Worm (Caenorhabditis elegans) whole organism, L4/young adult: ENCODE results near the gene T22B7.3.

ENCODE experiments used
- W03F9.2 ChIP-seq: fragments of 150-350 bp; optimal IDR thresholded peaks from 2 replicates; lab custom pipeline; 2014; ENCODE audit warnings: missing biosample characterization, missing genetic modification characterization
- dao-5 ChIP-seq: sonication (generic microtip); optimal IDR thresholded peaks from 2 replicates; lab custom pipeline; 2016; ENCODE audit warnings: missing genotype, missing genetic modification characterization, moderate library complexity, missing compliant biosample characterization
- him-1 ChIP-seq: sonication (generic microtip); optimal IDR thresholded peaks from 2 replicates; lab custom pipeline; 2016; ENCODE audit warnings: missing genotype, missing genetic modification reagents, missing genetic modification characterization, missing compliant biosample characterization

The T22B7.3 gene

DNA sequence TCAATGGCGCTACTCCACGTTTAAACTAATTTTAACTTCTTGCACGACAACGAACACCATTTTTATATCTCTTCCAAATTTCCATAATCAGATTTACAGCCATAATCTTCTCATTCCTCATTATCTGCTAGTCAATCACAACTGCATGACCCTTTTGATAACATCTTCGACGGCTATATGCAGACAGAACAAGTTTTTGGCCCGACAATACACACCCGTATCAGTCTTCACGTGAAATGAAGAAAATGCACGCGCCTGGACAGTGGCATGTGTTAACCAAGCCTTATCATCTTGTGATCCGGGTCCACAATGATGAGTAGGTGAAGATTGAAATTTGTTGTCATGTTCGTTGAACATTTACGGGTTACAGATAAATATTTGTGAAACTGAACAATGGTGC, 1.6 kb upstream of the T22B7.3 start:
- no peak for TF ChIP-seq him-1 (tag; lab: Kevin White, UChicago)
- no peak for TF ChIP-seq W03F9.2 (tag; lab: Kevin White, UChicago)
- TF ChIP-seq dao-5 (tag; lab: Kevin White, UChicago): no peak

DNA sequence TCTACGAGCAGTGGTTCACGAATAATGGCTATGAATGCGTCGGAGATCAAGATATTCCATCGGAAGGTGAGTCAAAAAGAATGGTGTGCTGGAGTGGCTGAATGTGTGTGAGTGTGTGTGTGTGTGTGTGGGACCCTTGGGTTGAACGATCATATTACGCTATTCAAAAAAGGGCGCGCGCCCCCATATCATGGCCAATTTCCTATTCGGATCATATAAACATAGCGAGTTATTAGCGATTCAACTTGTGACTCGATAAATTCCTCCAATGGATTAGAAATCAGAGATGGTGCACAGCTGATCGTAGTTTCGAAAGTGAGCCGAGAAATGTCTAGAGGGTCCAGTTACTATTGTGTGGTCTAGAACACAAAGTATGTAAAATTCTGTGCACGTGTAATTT, 711 bp downstream of the T22B7.3 start, which contains the start of gene srv-7:
Gene srv-7, minus strand, starts transcription at position 101 of the 400 bp plus-strand sequence.
- TF ChIP-seq W03F9.2 (tag; lab: Kevin White, UChicago): no peak
- no peak for TF ChIP-seq him-1 (tag; lab: Kevin White, UChicago)
- no peak for TF ChIP-seq dao-5 (tag; lab: Kevin White, UChicago)

- TF ChIP-seq W03F9.2 (tag; lab: Kevin White, UChicago) (no peak), dao-5 (tag; lab: Kevin White, UChicago) (no peak), him-1 (tag; lab: Kevin White, UChicago) (no peak)
These were observed 6.6 kb downstream of the T22B7.3 start, which contains the start of gene T22B7.7 for ce11 chrX:5653813-5654212. Gene T22B7.7, minus strand, starts transcription at chrX:5654074.

ce11 chrX:5655601-5656000, 8.4 kb downstream of the T22B7.3 start:
- no peak for TF ChIP-seq him-1 (tag; lab: Kevin White, UChicago)
- no peak for TF ChIP-seq dao-5 (tag; lab: Kevin White, UChicago)
- no peak for TF ChIP-seq W03F9.2 (tag; lab: Kevin White, UChicago)

ce11 chrX:5659614-5660013, 12.4 kb downstream of the T22B7.3 start, which contains the start of gene T22B7.22:
Gene T22B7.22, plus strand, starts transcription at chrX:5659967.
- TF ChIP-seq dao-5 (tag; lab: Kevin White, UChicago) (no peak), W03F9.2 (tag; lab: Kevin White, UChicago) (no peak), him-1 (tag; lab: Kevin White, UChicago) (no peak)

- TF ChIP-seq dao-5 (tag; lab: Kevin White, UChicago) (no peak), him-1 (tag; lab: Kevin White, UChicago) (no peak), W03F9.2 (tag; lab: Kevin White, UChicago) (no peak)
These were observed 14.0 kb downstream of the T22B7.3 start for ce11 chrX:5661179-5661578.

- TF ChIP-seq dao-5 (tag; lab: Kevin White, UChicago) (no peak), him-1 (tag; lab: Kevin White, UChicago) (no peak), W03F9.2 (tag; lab: Kevin White, UChicago) (no peak)
These were observed 16.4 kb downstream of the T22B7.3 start, which contains the start of gene egl-13 for ce11 chrX:5663537-5663936. Gene egl-13, plus strand, starts transcription at chrX:5663837.

ce11 chrX:5669733-5670132, 22.6 kb downstream of the T22B7.3 start:
- TF ChIP-seq him-1 (tag; lab: Kevin White, UChicago): no peak
- TF ChIP-seq W03F9.2 (tag; lab: Kevin White, UChicago): no peak
- TF ChIP-seq dao-5 (tag; lab: Kevin White, UChicago): no peak

DNA sequence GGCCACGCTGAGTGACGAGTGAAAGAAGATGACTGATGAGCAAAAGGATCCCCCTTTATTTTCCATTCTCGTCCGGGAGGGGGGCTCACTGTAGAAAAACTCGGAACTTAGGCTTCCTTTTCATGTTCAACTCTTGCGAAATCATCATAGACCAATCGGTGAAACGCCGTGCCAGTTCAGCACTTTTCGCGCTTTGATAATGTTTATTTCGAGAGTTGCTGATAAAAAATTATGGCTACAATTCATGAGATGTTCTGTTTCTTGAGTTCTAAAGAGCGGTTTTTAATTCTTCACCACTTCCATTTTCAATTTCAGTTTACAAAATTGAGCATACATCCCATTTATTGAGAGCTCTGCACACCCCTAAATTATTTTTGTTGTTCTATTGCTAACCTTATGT, 23.7 kb downstream of the T22B7.3 start:
- TF ChIP-seq him-1 (tag; lab: Kevin White, UChicago) (no peak), W03F9.2 (tag; lab: Kevin White, UChicago) (no peak), dao-5 (tag; lab: Kevin White, UChicago) (no peak)

DNA sequence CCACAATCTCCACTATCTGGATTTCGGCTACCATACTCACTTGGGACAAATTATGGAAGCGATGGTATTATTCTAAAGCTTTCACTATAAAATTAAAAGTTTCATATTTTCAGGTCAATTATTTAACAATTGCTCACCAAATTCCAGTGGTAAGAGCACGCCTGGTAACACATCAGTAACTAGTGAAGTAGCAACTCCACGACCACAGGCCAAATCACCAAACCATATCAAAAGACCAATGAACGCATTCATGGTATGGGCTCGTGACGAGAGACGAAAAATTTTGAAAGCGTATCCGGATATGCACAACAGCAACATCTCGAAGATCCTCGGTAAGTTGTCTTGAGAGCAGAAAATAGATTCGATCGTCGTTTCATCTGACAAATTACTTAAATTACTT, 25.4 kb downstream of the T22B7.3 start:
- no peak for TF ChIP-seq him-1 (tag; lab: Kevin White, UChicago)
- TF ChIP-seq dao-5 (tag; lab: Kevin White, UChicago): no peak
- TF ChIP-seq W03F9.2 (tag; lab: Kevin White, UChicago): no peak

DNA sequence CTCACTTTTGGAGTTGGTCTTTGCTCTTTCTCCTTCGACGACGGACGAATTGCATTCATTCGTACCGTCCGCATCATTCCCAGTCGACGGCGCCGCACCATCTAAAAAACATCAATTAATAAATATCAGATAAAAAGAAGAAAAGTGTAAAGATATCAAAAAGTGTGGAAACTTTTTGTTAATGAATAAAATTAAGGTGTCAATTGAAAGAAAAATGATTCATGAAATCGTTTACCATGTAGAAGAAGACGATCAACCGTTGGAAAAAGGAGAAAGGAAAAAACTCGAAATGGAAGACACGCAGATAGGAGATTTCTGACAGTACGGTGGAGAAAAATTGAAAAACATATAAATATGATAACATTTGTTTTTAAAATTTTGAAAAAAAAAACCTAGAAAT, 33.0 kb downstream of the T22B7.3 start, which contains the start of gene set-19:
Gene set-19, minus strand, starts transcription at position 101 of the 400 bp plus-strand sequence.
- TF ChIP-seq him-1 (tag; lab: Kevin White, UChicago): no peak
- no peak for TF ChIP-seq dao-5 (tag; lab: Kevin White, UChicago)
- no peak for TF ChIP-seq W03F9.2 (tag; lab: Kevin White, UChicago)

DNA sequence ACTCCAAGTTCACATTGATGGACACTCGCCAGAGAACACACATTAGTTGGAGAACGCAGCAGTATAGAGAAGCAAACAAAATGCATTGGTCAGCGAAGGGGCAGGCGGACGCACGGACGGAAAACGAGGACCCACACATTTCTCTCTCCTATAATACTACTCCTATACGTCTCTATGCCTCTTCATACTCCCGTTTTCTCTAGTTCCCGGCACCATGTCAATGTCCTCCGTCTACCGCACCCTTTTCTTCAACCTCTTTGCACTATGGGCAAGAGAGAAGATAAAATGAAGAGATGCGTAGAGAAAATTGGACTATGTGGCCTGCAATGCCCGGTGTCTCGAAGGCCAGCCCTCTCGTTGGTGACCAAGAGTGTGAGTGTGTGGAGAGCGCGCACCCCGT, 38.9 kb downstream of the T22B7.3 start, which contains the start of gene set-20:
Gene set-20, minus strand, starts transcription at position 94 of the 400 bp plus-strand sequence.
- TF ChIP-seq W03F9.2 (tag; lab: Kevin White, UChicago) (no peak), him-1 (tag; lab: Kevin White, UChicago) (no peak), dao-5 (tag; lab: Kevin White, UChicago) (no peak)

DNA sequence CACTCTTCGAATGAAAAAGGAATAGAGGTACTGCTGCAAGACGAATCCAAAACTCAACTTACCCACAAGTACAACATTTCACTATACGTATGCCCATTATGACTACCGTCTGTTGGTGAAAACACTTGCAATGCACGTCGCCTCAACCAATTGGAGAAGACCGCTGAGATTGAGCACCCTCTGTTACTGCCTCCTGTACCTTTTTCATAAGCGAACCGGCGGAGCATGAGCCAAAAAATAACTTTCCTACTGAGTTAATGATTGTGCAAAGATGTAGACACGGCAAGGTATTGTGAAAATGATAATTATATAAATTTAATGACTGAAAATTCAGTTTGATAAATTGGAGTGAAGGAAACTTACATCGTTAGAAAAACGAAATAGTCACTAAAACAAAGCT, 41.9 kb downstream of the T22B7.3 start:
- TF ChIP-seq him-1 (tag; lab: Kevin White, UChicago) (no peak), dao-5 (tag; lab: Kevin White, UChicago) (no peak), W03F9.2 (tag; lab: Kevin White, UChicago) (no peak)

DNA sequence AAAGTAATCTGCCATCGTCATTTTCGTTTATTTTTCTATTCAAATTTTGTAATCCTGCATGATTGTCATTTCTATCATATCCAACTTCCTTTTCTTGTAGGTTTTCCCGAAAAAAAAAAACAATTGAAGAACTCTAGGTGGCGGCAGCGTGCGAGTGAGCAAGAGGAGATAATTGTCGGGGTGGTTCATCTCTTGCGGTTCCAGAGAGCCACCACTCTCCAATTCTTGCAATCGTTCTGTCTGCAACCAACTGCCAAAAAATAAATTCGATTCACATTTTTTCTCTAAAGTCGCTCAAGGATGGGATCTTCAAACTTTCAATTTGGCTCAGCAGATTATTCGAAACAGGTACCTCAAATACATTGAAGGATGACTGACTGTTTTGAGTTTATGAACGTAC, 44.9 kb downstream of the T22B7.3 start, which contains the start of gene W01C8.1:
Gene W01C8.1, plus strand, starts transcription at position 301 of the 400 bp plus-strand sequence.
- TF ChIP-seq dao-5 (tag; lab: Kevin White, UChicago): no peak
- no peak for TF ChIP-seq W03F9.2 (tag; lab: Kevin White, UChicago)
- TF ChIP-seq him-1 (tag; lab: Kevin White, UChicago): no peak
